Worm (Caenorhabditis elegans): ENCODE data around the gene Y54G11A.17.
"Not testable (repeated sequence)": the region's sequence is repeated elsewhere in the genome, so short reads cannot be mapped to it uniquely, and the experiment has no call there.

DNA sequence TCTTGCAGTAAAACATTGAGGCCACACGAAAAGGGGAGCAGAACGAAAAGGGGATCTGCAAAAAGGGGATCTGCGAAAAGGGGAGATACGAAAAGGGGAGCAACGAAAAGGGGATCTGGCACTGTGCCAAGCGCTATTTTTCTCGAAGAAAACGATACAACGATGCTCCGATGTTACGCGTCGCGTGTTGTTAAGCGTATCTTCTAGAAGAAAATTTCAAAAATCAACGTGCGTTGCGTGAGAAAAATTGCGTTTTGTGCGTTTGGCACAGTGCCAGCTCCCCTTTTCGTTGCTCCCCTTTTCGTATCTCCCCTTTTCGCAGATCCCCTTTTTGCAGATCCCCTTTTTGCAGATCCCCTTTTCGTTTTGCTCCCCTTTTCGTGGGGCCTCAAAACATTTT lies 3.0 kb downstream of the Y54G11A.17 start, which contains the start of gene Y54G11A.9:
- TF ChIP-seq ceh-43 (GFP tag; optimal IDR thresholded peaks at IDR 0.05); ztf-11 (tag; optimal IDR thresholded peaks at IDR 0.05); flh-1 (GFP tag; optimal IDR thresholded peaks at IDR 0.05); nhr-28 (tag; optimal IDR thresholded peaks at IDR 0.05): not testable (repeated sequence)
